Fruit fly (Drosophila melanogaster): ENCODE results near the gene CG3349.

DNA sequence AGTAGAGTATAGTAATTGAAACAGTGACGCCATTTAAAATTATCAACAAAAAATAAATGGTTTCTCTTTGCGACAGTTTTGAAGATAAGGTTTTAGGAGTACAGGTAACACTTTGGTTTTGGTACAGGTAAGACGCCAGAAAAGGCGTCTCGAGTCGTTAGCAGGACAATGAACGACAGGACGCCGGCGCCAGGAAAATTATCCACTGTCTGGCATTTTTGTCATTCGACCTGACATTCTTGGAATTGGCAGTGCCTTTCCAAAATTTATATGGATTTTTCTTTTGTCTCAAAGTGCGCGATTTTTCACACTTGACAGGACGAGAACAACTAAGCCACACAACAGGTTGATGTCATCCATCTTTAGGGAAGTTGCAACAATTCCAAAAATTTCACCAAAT is 14.6 kb upstream of the CG3349 start:
- TF ChIP-seq CG17806 (tag; optimal IDR thresholded peaks at IDR 0.05) (no peak), CG12605 (GFP tag; IDR thresholded peaks at IDR 0.05) (no peak), CG32121 (GFP tag; IDR thresholded peaks at IDR 0.05) (no peak), EcR (GFP tag; optimal IDR thresholded peaks at IDR 0.05) (no peak)
